Fruit fly (Drosophila melanogaster): ENCODE measurements around the gene Schip1.

dm6 chr2L:10306518-10307260, 24.2 kb downstream of the Schip1 start, which contains the start of the genes CG5390 and CG4968:
- no peak for TF ChIP-seq Vsx2 (GFP tag; optimal IDR thresholded peaks at IDR 0.05; ENCODE audit: partially characterized antibody)
- peak; percentile 71 for TF ChIP-seq psq (GFP tag; optimal IDR thresholded peaks at IDR 0.05)
- no peak for TF ChIP-seq Dfd (GFP tag; optimal IDR thresholded peaks at IDR 0.05)
- no peak for TF ChIP-seq usp (GFP tag; optimal IDR thresholded peaks at IDR 0.05)
- no peak for TF ChIP-seq fru (GFP tag; optimal IDR thresholded peaks at IDR 0.05)
- peak; percentile 67 for TF ChIP-seq woc (GFP tag; optimal IDR thresholded peaks at IDR 0.05)
- peak; percentile 79 for TF ChIP-seq Hnf4 (GFP tag; optimal IDR thresholded peaks at IDR 0.05)
- no peak for TF ChIP-seq CG32264 (GFP tag; optimal IDR thresholded peaks at IDR 0.05)
- peak; percentile 69 for TF ChIP-seq ey (GFP tag; optimal IDR thresholded peaks at IDR 0.05)
- TF ChIP-seq Hr78 (GFP tag; optimal IDR thresholded peaks at IDR 0.05): no peak
- TF ChIP-seq HLH106 (tag; optimal IDR thresholded peaks at IDR 0.05): peak; percentile 82
- peak; percentile 80 for TF ChIP-seq rgr (GFP tag; optimal IDR thresholded peaks at IDR 0.05)
